Fruit fly (Drosophila melanogaster) whole organism, larva: ENCODE data around the gene na.

Source experiments
- noc ChIP-seq: fragments of 200-800 bp; sonication (Bioruptor generic); optimal IDR thresholded peaks from 3 replicates; lab custom pipeline; 2019; ENCODE audit warnings: missing biosample characterization, mild to moderate bottlenecking, missing genetic modification characterization, moderate library complexity

The na gene

DNA sequence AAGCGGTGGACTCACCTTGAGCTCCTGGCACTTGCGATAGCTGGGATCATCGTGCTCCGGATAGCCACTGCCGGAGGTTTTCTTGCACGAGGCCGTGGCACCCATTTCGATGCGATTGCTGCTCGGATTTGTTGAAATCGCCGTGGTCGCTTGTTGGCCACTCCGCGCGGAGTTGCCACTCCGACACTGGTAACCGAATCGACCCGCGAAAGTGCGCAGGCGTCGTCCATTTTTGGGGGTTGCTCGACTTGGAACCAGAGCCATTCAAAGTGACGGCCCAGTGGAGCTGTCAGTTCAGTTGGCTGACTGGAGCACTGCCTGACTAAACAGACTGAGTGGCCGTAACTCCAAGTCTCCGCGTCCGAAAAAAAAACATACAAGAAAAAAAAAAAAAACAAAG, at the start of gene na, which contains the start of gene CG13404:
TSS of gene na (plus strand) at position 293 of the 400 bp plus-strand sequence.
TSS of gene CG13404 (minus strand) at position 176 of the 400 bp plus-strand sequence.
- no peak for TF ChIP-seq noc (tag; lab: Kevin White, UChicago)

DNA sequence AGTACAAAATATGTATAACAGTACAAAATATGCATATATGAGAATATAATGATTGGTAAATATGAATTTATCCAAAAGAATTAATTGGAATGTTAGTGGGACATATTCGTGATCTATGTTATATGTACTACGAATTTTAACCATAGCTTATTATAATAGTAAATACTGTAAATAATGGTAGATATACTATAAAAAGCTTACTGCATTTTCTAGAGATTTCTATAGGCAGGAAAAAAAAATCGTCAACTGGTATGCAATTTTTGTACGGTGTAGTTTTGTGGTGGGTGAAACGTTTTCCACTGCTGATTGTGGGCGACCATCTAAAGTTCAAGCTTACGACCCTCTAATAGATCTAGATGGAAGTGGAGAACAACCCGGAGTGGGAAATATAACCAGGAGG, 49.3 kb upstream of the na start:
- TF ChIP-seq noc (tag; lab: Kevin White, UChicago) = no peak

DNA sequence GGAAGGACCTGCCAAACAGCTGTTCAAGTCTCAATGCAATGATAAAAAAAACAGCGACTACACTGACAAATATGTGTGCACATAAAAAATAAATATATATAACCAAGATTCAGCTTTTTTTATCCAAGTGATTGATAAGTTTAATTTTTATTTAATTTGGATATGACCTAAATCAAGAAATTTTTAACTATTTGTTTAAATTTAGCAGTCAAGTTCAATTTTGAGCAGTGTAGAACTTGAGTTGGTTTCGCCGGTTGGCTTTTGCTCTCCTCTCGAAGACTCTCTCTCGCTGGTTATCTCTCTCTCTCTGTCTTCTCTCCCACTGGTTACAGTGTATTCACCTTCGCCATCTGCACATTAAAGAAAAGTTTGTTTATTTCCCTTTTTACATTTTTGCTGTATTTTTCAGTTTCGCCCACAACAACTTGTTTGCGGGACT, 48.1 kb upstream of the na start:
- TF ChIP-seq noc (tag; lab: Kevin White, UChicago) = peak; percentile 86

DNA sequence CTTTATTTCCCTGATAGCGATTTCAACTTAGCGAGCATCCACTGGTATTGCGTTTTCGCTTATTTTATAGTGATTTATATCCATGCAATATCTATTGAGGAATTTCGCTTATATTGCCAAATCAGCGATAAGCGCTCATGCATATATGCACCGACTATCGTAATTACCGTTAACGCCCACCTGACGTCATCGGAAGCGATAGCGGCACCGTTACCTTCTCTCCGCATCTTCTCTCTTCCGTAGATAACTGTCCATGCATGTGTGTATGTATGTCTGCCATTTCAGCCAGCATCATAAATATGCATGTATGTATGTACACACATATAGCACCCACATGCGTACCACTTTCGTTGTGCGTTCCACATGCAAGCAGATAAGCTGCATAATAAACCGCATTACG, 45.0 kb upstream of the na start:
- TF ChIP-seq noc (tag; lab: Kevin White, UChicago) = no peak

DNA sequence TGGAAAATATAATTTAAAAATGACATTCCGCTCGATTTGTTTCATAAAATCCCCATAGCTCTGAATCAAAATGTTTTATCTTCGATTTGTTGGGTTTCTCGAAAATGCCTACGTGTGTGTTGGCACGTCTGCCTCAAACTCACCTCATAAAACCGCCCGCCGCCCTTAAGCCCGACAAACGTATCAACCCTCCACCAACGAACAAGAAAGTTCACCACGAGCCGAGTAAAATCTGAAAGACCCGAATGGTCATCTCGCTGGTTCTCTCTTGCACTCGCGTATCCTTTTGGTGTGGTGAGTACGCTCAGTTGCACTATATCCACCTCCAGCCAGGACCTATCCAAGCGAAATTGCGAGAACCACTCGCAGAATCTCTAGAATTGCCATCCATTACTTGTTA, 44.2 kb upstream of the na start:
- no peak for TF ChIP-seq noc (tag; lab: Kevin White, UChicago)

DNA sequence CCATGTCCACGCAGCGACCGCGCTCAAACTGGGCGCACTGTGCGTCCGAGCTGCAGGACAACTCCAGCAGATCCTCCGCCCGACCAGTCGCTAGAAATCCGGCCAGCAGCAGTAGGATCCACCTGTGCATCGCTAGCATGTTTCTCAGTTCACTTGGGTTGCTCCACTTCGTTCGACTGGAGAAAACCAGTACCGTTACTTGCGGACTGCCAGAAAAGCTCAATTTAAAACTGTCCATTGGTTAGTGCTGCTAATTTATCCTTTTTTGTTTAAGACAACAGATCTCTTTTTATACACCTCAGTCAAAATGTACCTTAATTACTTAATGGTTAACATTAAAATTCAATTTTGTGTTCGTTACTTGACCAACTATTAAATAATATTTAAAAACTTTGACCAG, 40.5 kb upstream of the na start, which contains the start of gene CG11674:
TSS of gene CG11674 (minus strand) at position 215 of the 400 bp plus-strand sequence.
- TF ChIP-seq noc (tag; lab: Kevin White, UChicago) = no peak

DNA sequence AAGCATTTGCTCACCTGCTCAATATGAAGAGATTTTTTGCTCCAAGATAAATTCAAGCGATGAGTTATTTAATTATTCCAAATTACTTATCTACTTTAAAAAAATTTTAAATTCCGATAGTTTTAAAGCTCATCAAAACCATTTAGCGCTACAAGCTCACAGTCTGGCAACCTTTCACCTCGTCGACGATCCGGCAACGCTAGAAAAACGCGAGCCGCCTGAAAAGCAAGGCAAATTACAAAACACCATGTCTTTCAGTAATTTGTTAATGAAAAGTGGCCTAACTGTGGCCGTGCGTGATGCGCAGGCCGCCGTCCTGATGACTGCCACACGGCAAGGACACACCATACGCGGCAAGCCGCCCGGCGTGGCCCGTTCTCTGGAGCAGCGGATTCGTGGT, 40.1 kb upstream of the na start, which contains the start of gene mRpL38:
TSS of gene mRpL38 (plus strand) at position 197 of the 400 bp plus-strand sequence.
- TF ChIP-seq noc (tag; lab: Kevin White, UChicago) = no peak

DNA sequence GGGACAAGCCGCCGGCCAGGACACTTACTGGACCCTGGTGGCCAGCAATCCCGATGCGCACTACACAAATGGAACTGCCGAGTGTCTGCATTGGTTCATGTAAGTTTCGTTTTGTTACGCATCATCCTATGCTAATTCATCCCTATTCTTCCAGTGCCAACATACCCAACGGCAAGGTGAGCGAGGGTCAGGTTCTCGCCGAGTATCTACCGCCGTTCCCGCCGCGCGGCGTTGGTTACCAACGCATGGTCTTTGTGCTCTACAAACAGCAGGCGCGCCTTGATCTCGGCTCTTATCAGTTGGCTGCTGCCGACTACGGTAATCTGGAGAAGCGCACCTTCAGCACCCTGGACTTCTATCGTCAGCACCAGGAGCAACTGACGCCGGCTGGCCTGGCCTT, 39.1 kb upstream of the na start:
- TF ChIP-seq noc (tag; lab: Kevin White, UChicago) = no peak

DNA sequence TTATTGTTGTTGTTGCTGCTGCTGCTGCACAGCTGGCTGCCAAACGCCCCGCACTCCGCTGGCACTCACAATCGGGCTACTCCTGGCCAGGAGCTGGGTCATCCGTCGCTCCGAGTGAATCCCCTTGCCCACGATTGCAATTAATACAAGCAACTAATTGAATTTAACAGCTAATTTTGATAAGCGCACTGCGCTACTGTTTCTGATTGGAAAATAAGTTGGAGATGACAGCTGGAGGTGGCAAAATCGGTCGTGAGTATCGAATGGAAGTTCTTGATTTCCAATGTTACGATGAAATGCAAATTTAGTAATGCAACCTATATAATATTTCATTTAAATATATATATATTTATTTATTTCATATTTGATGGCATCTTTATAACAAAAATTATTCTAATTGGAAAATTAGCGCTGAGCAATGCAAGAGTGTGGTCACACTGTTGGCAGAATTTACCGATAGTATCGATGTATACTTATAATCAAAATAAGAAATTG, 32.3 kb upstream of the na start, which contains the start of gene CG42271:
TSS of gene CG42271 (minus strand) at position 224 of the 495 bp plus-strand sequence.
- no peak for TF ChIP-seq noc (tag; lab: Kevin White, UChicago)

DNA sequence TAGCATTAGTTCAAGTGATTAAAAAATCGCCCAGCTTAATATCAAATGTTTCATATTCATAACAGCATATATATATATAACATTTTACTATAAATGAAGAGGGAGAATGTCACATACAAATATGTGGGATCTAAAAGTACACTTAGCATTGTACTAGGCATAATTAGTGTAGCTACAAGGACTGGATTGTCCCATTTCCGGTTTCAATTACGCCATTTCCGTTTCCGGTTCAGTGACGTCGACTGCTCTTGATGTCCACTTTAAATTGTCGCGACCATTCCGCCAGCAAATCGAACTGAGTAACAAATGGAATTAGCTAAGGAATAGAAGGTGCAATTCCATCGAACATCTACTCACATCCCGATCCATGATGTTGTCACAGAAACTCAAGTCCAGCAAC, 31.7 kb upstream of the na start:
- TF ChIP-seq noc (tag; lab: Kevin White, UChicago) = no peak

DNA sequence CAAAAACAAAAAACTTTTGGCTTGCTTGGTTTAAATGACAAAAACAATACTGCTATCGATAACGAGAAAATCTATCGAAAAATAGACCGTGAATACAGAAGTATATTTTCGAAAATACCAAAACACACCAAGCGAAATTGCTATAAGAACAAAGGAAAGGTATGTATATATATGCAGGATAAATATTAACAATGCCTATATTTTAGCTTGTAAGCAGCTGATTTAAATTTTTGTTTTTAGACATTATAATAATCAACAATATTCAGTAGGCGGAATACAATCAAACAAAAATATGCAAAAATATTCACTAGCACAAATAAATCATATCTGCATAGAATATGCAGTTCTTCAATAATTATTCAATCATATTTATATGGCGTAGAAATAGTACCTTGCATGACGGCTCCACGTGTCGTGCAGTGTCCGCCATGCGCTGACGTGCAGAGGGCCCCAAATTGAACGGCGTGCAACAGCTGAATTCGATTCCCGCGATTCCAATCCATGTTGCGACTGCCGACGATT, 28.2 kb upstream of the na start, which contains the start of the genes Fbxl4 and Dus2:
TSS of gene Fbxl4 (minus strand) at position 51 of the 522 bp plus-strand sequence.
TSS of gene Dus2 (plus strand) at position 116 of the 522 bp plus-strand sequence.
- peak; percentile 88 for TF ChIP-seq noc (tag; lab: Kevin White, UChicago)

DNA sequence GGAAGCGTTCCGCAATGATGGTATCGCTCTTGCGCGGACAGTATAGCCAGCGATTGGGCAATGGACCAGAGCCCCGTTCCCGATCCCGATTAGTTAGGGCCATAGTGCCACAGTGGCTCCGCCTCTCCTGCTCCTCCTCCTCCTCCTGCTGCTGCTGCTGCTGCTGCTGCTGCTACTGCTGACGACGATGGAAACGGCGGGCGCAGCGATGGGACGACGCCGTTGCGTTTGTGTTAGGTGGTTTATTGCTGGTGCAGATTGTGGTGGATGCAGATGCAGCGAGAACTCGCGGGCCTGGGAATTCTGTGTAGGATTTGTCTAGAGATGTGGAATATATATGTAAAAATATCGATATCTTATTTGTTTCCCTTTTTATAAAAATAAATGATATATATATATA, 23.7 kb upstream of the na start, which contains the start of gene mRNA-cap:
TSS of gene mRNA-cap (minus strand) at position 344 of the 400 bp plus-strand sequence.
- no peak for TF ChIP-seq noc (tag; lab: Kevin White, UChicago)

DNA sequence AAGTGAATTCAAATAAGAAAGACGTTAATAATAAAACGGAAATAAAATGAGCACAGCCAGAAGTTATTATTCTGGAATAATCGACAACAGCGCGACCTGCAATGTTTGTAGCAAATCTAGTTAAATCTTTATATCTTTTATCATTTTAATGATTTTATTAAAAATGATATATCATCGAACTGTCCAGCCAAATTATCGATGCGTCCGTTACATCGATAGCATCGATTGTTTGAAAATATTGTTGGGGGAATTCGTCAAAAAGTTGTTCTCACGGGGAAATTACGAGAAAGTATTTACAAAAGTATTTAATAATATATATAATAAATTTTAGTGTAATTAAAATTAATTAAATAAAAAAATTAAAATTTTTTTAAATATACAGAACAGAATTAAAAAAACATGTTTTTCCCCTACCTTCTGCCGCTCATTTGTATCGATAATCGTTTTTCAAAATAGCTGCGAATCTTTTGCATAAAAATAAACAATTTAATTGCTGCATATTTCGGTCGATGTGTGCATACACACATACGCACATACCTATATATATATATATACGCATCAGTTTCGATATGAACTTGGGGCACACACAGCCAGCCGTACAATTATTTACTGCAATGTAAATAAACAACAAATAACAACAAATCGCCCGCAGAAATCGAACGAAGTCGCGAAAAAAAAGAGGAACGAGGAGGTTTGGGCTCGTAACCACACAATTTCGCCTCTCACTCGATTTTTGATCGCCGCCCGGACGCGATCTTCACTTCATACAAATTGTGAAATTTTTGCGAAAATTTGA, 23.0 kb upstream of the na start, which contains the start of gene CG32599:
TSS of gene CG32599 (plus strand) at position 746 of the 796 bp plus-strand sequence.
- no peak for TF ChIP-seq noc (tag; lab: Kevin White, UChicago)

DNA sequence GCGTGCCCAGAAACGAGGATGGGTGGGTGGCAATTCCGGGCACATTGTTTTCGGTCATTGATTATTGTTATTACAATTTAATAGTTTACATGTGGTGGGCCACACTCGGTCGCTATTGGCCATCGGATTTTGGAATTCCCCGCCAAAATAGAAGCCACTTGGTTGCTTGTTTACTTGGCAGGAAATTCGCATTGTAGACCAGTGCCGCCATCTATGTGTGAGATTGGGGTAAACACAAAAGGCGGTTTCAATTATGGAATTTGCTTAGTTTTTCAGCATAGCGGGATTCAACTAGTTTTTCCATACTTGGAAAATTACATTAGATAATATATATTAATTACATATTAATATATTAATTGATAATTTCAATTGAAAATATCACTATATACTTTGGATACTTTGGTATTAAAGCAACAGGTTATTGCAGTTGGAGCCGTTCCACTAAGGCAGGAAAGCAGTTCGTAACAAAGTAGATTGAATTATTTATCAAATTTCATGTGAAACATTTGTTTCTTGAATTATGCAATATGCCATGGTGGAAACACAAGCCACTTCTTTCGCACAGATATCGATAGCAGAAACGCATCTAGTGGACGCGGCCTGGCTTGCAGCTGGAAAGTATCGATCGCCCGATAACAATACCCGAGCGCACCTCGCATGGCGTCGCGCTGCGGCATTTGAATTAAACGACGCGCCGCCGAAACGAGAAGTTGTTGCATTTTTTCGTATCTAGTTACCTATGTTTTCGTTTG, 19.0 kb upstream of the na start, which contains the start of gene mud:
TSS of gene mud (plus strand) at position 698 of the 752 bp plus-strand sequence.
- TF ChIP-seq noc (tag; lab: Kevin White, UChicago) = no peak

DNA sequence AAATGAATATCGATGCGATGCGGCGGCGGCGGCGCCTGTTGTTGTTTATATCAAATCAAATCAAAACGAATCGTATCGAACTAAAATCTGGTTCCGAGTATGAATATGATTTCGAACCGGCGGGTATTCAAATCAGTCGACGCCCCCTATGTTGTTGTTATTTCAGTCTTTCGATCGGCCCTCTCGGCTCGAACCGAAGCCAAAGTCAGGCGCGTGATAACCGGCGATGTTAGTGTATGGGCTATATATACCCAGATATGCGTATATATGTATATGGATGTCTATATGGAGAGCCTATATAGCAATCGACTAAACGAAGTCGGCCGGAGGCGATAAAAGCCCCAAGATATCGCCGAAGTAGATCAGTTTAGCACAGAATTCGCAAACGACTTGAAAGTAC, 5.3 kb upstream of the na start, which contains the start of the genes CG46317 and Tat:
TSS of gene CG46317 (plus strand) at position 361 of the 400 bp plus-strand sequence.
TSS of gene Tat (plus strand) at position 361 of the 400 bp plus-strand sequence.
- TF ChIP-seq noc (tag; lab: Kevin White, UChicago) = no peak
